Worm (Caenorhabditis elegans) whole organism, mixed stage, embryonic: ENCODE measurements around the gene gln-3.

Source experiments
- M03D4.4 ChIP-seq: sonication (generic microtip); optimal IDR thresholded peaks from 2 replicates; lab custom pipeline; 2017; ENCODE audit warnings: mild to moderate bottlenecking, missing genetic modification characterization, missing compliant biosample characterization
- bed-3 ChIP-seq: fragments of 200-800 bp; sonication (Bioruptor generic); optimal IDR thresholded peaks from 3 replicates; lab custom pipeline; 2018; ENCODE audit warnings: mild to moderate bottlenecking, missing genetic modification characterization, moderate library complexity, missing compliant biosample characterization
- ceh-39 ChIP-seq: fragments of 150-350 bp; optimal IDR thresholded peaks from 2 replicates; lab custom pipeline; 2014; ENCODE audit warnings: missing biosample characterization, missing genetic modification characterization
- ceh-83 ChIP-seq: fragments of 200-800 bp; sonication (Bioruptor generic); optimal IDR thresholded peaks from 2 replicates; lab custom pipeline; 2018; ENCODE audit warnings: mild to moderate bottlenecking, missing genetic modification characterization, missing compliant biosample characterization
- ces-1 ChIP-seq: fragments of 150-350 bp; optimal IDR thresholded peaks from 2 replicates; lab custom pipeline; 2014; ENCODE audit warnings: missing biosample characterization, missing genetic modification reagents, missing genetic modification characterization
- cnd-1 ChIP-seq: fragments of 200-800 bp; sonication (Bioruptor generic); optimal IDR thresholded peaks from 2 replicates; lab custom pipeline; 2018; ENCODE audit warnings: mild to moderate bottlenecking, missing genetic modification characterization, missing compliant biosample characterization
- drap-1 ChIP-seq: fragments of 200-800 bp; sonication (Bioruptor generic); optimal IDR thresholded peaks from 3 replicates; lab custom pipeline; 2018; ENCODE audit warnings: mild to moderate bottlenecking, missing genetic modification characterization, missing compliant biosample characterization
- elt-1 ChIP-seq: sonication (generic microtip); optimal IDR thresholded peaks from 2 replicates; lab custom pipeline; 2017; ENCODE audit warnings: missing genetic modification characterization, mild to moderate bottlenecking, missing compliant biosample characterization, antibody characterized with exemption, moderate library complexity, borderline replicate concordance; ENCODE audit not compliant: insufficient read depth
- elt-3 ChIP-seq: fragments of 150-350 bp; optimal IDR thresholded peaks from 2 replicates; lab custom pipeline; 2014; ENCODE audit warnings: missing biosample characterization, missing genetic modification characterization
- flh-1 ChIP-seq: fragments of 200-800 bp; sonication (Bioruptor generic); optimal IDR thresholded peaks from 2 replicates; lab custom pipeline; 2018; ENCODE audit warnings: mild to moderate bottlenecking, missing genetic modification characterization, moderate library complexity, missing compliant biosample characterization
- ham-2 ChIP-seq: fragments of 200-800 bp; sonication (Bioruptor generic); optimal IDR thresholded peaks from 2 replicates; lab custom pipeline; 2018; ENCODE audit warnings: mild to moderate bottlenecking, missing genetic modification characterization, missing compliant biosample characterization
- hlh-1 ChIP-seq: fragments of 150-350 bp; optimal IDR thresholded peaks from 2 replicates; lab custom pipeline; 2014; ENCODE audit warnings: missing biosample characterization, missing genetic modification reagents, missing genetic modification characterization
- lin-13 ChIP-seq: fragments of 150-350 bp; optimal IDR thresholded peaks from 2 replicates; lab custom pipeline; 2014; ENCODE audit warnings: missing biosample characterization, missing genetic modification characterization
- lin-32 ChIP-seq: fragments of 200-800 bp; sonication (Bioruptor generic); optimal IDR thresholded peaks from 2 replicates; lab custom pipeline; 2018; ENCODE audit warnings: mild to moderate bottlenecking, missing genetic modification characterization, missing compliant biosample characterization
- lsy-2 ChIP-seq: fragments of 150-350 bp; optimal IDR thresholded peaks from 2 replicates; lab custom pipeline; 2014; ENCODE audit warnings: missing biosample characterization, missing genetic modification characterization
- mab-5 ChIP-seq: fragments of 150-350 bp; optimal IDR thresholded peaks from 2 replicates; lab custom pipeline; 2014; ENCODE audit warnings: missing biosample characterization, missing genetic modification characterization
- mep-1 ChIP-seq: fragments of 150-350 bp; optimal IDR thresholded peaks from 2 replicates; lab custom pipeline; 2017; ENCODE audit warnings: missing biosample characterization, missing genetic modification reagents, missing genetic modification characterization, inconsistent platforms
- mls-2 ChIP-seq: sonication (generic microtip); optimal IDR thresholded peaks from 2 replicates; lab custom pipeline; 2016; ENCODE audit warnings: mild to moderate bottlenecking, missing genetic modification characterization, moderate library complexity, missing compliant biosample characterization
- nhr-2 ChIP-seq: fragments of 150-350 bp; optimal IDR thresholded peaks from 2 replicates; lab custom pipeline; 2014; ENCODE audit warnings: missing biosample characterization, missing genetic modification characterization
- nhr-28 ChIP-seq: fragments of 150-350 bp; optimal IDR thresholded peaks from 2 replicates; lab custom pipeline; 2014; ENCODE audit warnings: missing biosample characterization, missing genetic modification characterization
- nhr-76 ChIP-seq: sonication (generic microtip); optimal IDR thresholded peaks from 2 replicates; lab custom pipeline; 2017; ENCODE audit warnings: missing biosample characterization, missing genetic modification characterization
- pha-4 ChIP-seq: fragments of 150-350 bp; optimal IDR thresholded peaks from 2 replicates; lab custom pipeline; 2018; ENCODE audit warnings: missing biosample characterization, missing genetic modification reagents, missing genetic modification characterization
- snpc-4 ChIP-seq: fragments of 150-350 bp; optimal IDR thresholded peaks from 2 replicates; lab custom pipeline; 2014; ENCODE audit warnings: missing biosample characterization, missing genetic modification characterization
- sptf-1 ChIP-seq: sonication (generic microtip); optimal IDR thresholded peaks from 2 replicates; lab custom pipeline; 2017; ENCODE audit warnings: mild to moderate bottlenecking, missing genetic modification characterization, moderate library complexity, missing compliant biosample characterization
- unc-120 ChIP-seq: sonication (generic microtip); optimal IDR thresholded peaks from 2 replicates; lab custom pipeline; 2017; ENCODE audit warnings: missing genetic modification characterization, missing compliant biosample characterization; ENCODE audit not compliant: poor library complexity, severe bottlenecking
- unc-39 ChIP-seq: fragments of 150-350 bp; optimal IDR thresholded peaks from 2 replicates; lab custom pipeline; 2014; ENCODE audit warnings: missing biosample characterization, missing genetic modification characterization
- unc-62 ChIP-seq: fragments of 150-350 bp; optimal IDR thresholded peaks from 2 replicates; lab custom pipeline; 2014; ENCODE audit warnings: missing biosample characterization, missing genetic modification reagents, missing genetic modification characterization
- zip-8 ChIP-seq: fragments of 150-350 bp; optimal IDR thresholded peaks from 2 replicates; lab custom pipeline; 2014; ENCODE audit warnings: missing biosample characterization, missing genetic modification characterization

The gln-3 gene

DNA sequence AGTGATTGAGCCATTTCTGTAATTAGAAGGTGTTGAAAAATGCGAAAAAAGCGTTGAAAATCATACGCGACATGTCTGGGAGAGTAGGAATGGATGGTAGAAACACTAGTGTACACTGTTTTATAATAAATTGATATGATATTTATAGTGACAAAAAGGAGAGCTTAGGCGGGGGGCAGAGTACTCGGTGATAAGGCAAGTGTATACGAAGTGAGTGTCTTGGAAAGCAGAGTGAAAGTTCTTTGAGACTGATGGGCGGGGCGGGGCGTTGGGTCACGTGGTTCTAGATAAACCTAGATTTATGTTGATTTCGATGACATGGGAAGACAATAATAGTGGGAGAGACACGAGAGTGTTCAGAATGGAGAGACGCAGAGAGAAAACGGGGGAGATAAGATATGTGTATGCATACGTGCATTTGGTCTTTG lies at the start of gene gln-3:
gln-3 (minus strand) TSS at position 73 of the 428 bp plus-strand sequence.
- TF ChIP-seq ces-1 (GFP tag; lab: Kevin White, UChicago) (no peak), cnd-1 (tag; lab: Kevin White, UChicago) (no peak), unc-120 (tag; lab: Kevin White, UChicago) (no peak), unc-62 (GFP tag; lab: Kevin White, UChicago) (peak; percentile 52), nhr-2 (tag; lab: Kevin White, UChicago) (no peak), lin-32 (GFP tag; lab: Kevin White, UChicago) (no peak), ceh-83 (GFP tag; lab: Kevin White, UChicago) (no peak), mls-2 (tag; lab: Kevin White, UChicago) (no peak), elt-1 (tag; lab: Kevin White, UChicago) (peak; percentile 75), pha-4 (tag; lab: Kevin White, UChicago) (no peak), lin-13 (tag; lab: Kevin White, UChicago) (no peak), ham-2 (GFP tag; lab: Kevin White, UChicago) (peak; percentile 58), nhr-76 (tag; lab: Kevin White, UChicago) (no peak), M03D4.4 (tag; lab: Kevin White, UChicago) (peak; percentile 5), zip-8 (tag; lab: Kevin White, UChicago) (no peak), mab-5 (tag; lab: Kevin White, UChicago) (no peak), elt-3 (peak; percentile 30), unc-39 (tag; lab: Kevin White, UChicago) (no peak)

DNA sequence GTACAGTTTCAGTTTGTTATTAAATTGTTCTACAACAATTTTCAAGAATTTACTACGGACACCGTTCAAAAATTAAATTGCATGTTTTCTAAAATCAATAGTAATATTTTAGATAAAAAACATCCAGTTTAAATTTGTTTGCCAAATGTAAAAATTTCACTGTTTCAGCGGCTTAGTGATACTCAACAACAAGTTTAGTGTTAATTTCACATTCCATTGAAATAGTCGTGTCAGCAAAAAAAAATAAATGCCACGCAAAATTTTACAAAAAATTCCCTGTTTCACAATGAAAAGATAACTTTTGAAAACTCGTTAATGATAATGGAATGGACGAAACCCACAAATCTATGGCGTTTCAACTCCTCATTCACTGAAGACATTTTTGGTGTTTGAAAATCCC lies 45.7 kb upstream of the gln-3 start:
- TF ChIP-seq ceh-83 (GFP tag; lab: Kevin White, UChicago) (no peak), hlh-1 (tag; lab: Kevin White, UChicago) (no peak), pha-4 (tag; lab: Kevin White, UChicago) (no peak), mep-1 (no peak), zip-8 (tag; lab: Kevin White, UChicago) (no peak), M03D4.4 (tag; lab: Kevin White, UChicago) (no peak), mab-5 (tag; lab: Kevin White, UChicago) (no peak), elt-3 (no peak), ceh-39 (tag; lab: Kevin White, UChicago) (no peak), nhr-28 (tag; lab: Kevin White, UChicago) (no peak), lsy-2 (tag; lab: Kevin White, UChicago) (no peak), lin-13 (tag; lab: Kevin White, UChicago) (no peak), sptf-1 (no peak)

DNA sequence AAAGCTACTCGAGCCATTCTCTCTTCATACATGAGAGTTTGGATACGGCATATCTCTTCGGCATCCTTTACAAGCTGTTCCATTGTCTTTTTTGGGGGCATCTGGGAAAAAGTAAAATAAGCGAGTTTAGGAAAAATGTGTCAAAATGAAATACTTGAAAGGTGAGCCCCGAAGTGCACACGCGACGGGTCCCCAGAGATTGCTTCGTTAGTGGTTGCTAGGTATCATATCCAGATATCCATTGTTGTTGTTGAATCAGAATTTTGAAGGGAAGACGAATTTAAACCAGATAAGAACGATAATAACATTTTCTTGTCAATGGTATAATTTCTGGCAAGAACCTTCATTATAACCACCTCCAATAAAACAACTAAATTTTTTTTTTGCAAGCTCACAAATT lies 40.4 kb upstream of the gln-3 start, which contains the start of gene H25K10.2:
H25K10.2 (minus strand) TSS at position 101 of the 400 bp plus-strand sequence.
- TF ChIP-seq lsy-2 (tag; lab: Kevin White, UChicago) (no peak), bed-3 (GFP tag; lab: Kevin White, UChicago) (no peak), ces-1 (GFP tag; lab: Kevin White, UChicago) (no peak), elt-1 (tag; lab: Kevin White, UChicago) (no peak), unc-62 (GFP tag; lab: Kevin White, UChicago) (no peak), flh-1 (GFP tag; lab: Kevin White, UChicago) (no peak), ceh-39 (tag; lab: Kevin White, UChicago) (no peak), nhr-76 (tag; lab: Kevin White, UChicago) (no peak), mab-5 (tag; lab: Kevin White, UChicago) (no peak), lin-13 (tag; lab: Kevin White, UChicago) (no peak)
- TF ChIP-seq, all 35 proteins: peak for 0

DNA sequence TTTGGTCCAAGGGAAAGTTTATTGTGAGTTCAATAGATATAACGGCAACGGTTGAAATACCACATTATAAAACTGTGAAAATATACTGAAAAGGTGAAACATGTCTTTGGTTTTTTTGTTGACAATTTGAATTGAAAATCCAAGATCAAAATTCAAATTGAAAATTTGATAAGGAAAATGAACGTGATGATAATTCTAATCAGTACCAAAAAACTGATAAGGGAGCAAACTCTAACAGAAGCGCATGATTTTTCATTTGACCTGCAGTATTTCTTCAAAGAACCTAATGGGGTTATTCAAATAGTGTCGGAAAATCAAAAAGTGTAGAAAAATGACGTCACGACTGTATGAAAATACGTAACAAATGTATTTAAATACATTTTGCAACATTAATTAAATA lies 32.9 kb upstream of the gln-3 start:
- TF ChIP-seq ceh-83 (GFP tag; lab: Kevin White, UChicago) (no peak), cnd-1 (tag; lab: Kevin White, UChicago) (no peak), zip-8 (tag; lab: Kevin White, UChicago) (peak; percentile 9), unc-39 (tag; lab: Kevin White, UChicago) (no peak), lin-13 (tag; lab: Kevin White, UChicago) (no peak)

DNA sequence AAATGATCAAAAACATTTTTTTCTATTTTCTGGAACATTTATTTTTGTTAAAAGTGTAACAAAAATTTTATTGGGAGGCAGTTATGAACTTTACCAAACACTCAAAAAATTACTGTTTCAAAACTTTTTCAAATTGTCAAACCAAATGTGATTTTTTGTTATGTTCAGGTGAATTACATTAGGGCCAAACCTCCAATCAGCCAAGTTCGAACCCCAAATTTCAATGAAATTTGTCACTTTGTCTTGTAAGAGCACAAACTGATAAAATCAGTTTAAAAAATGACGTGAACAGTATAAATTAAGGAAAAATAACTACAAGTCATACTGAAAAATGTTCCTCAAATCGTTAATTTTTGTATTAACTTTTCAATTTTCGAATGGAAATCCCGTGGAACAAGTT lies 31.6 kb upstream of the gln-3 start, which contains the start of gene H25K10.1:
H25K10.1 (plus strand) TSS at position 301 of the 400 bp plus-strand sequence.
- no peak for TF ChIP-seq unc-39 (tag; lab: Kevin White, UChicago)
- TF ChIP-seq unc-120 (tag; lab: Kevin White, UChicago), result no peak
- no peak for TF ChIP-seq flh-1 (GFP tag; lab: Kevin White, UChicago)
- TF ChIP-seq elt-1 (tag; lab: Kevin White, UChicago), result no peak
- TF ChIP-seq ceh-39 (tag; lab: Kevin White, UChicago), result no peak
- no peak for TF ChIP-seq drap-1 (GFP tag; lab: Kevin White, UChicago)
- no peak for TF ChIP-seq snpc-4 (tag; lab: Kevin White, UChicago)
